Fruit fly (Drosophila melanogaster): Measurements from ENCODE around the gene PolD3.

Gene PolD3

dm6 chr2L:15280975-15281374, 24.9 kb upstream of the PolD3 start (continued):
- TF ChIP-seq acj6 (GFP tag; optimal IDR thresholded peaks at IDR 0.05) (peak; percentile 6), cyc (GFP tag; optimal IDR thresholded peaks at IDR 0.05) (peak; percentile 27), esn (GFP tag; optimal IDR thresholded peaks at IDR 0.05) (peak; percentile 58), Blimp-1 (GFP tag; optimal IDR thresholded peaks at IDR 0.05) (peak; percentile 22), Met (GFP tag; optimal IDR thresholded peaks at IDR 0.05) (peak; percentile 59)

- TF ChIP-seq Sox15 (GFP tag; optimal IDR thresholded peaks at IDR 0.05) (no peak), OdsH (GFP tag; optimal IDR thresholded peaks at IDR 0.05) (peak; percentile 59), CG3032 (tag; optimal IDR thresholded peaks at IDR 0.05) (peak; percentile 27), fd59A (GFP tag; optimal IDR thresholded peaks at IDR 0.05) (peak; percentile 3), Eip75B (GFP tag; optimal IDR thresholded peaks at IDR 0.05) (peak; percentile 65), Lpt (GFP tag; optimal IDR thresholded peaks at IDR 0.05) (no peak), acj6 (GFP tag; optimal IDR thresholded peaks at IDR 0.05) (peak; percentile 57), CG34406 (GFP tag; optimal IDR thresholded peaks at IDR 0.05) (peak; percentile 29), CG11294 (GFP tag; IDR thresholded peaks at IDR 0.05) (no peak), net (GFP tag; optimal IDR thresholded peaks at IDR 0.05) (peak; percentile 31), fd85E (GFP tag; optimal IDR thresholded peaks at IDR 0.05) (no peak), Blimp-1 (GFP tag; optimal IDR thresholded peaks at IDR 0.05) (peak; percentile 14), CG11762 (GFP tag; optimal IDR thresholded peaks at IDR 0.05; ENCODE audit: insufficient read depth) (peak; percentile 2), CG31627 (GFP tag; optimal IDR thresholded peaks at IDR 0.05) (peak; percentile 60), eg (GFP tag; IDR thresholded peaks at IDR 0.05) (0 out of 3 replicates have a peak, but pooled peaks have one; percentile 25), CG6854 (GFP tag; optimal IDR thresholded peaks at IDR 0.05) (peak; percentile 25), pdm3 (GFP tag; optimal IDR thresholded peaks at IDR 0.05) (peak; percentile 58), CG8119 (GFP tag; IDR thresholded peaks at IDR 0.05) (no peak), CG6163 (GFP tag; IDR thresholded peaks at IDR 0.05) (peak; percentile 53; the same call in 2 of the 3 replicates), CG15336 (GFP tag; IDR thresholded peaks at IDR 0.05) (peak; percentile 28; the same call in 1 of the 2 replicates), vri (GFP tag; optimal IDR thresholded peaks at IDR 0.05) (peak; percentile 1), salr (GFP tag; optimal IDR thresholded peaks at IDR 0.05) (no peak), CG6792 (GFP tag; optimal IDR thresholded peaks at IDR 0.05) (peak; percentile 62), CG11902 (GFP tag; optimal IDR thresholded peaks at IDR 0.05) (peak; percentile 30), esn (GFP tag; optimal IDR thresholded peaks at IDR 0.05) (peak; percentile 79), Sox102F (GFP tag; optimal IDR thresholded peaks at IDR 0.05) (peak; percentile 65), fkh (GFP tag; optimal IDR thresholded peaks at IDR 0.05) (no peak), CG32006 (GFP tag; optimal IDR thresholded peaks at IDR 0.05) (peak; percentile 31), spab (GFP tag; optimal IDR thresholded peaks at IDR 0.05) (peak; percentile 5), achi (GFP tag; optimal IDR thresholded peaks at IDR 0.05) (peak; percentile 44), Met (GFP tag; optimal IDR thresholded peaks at IDR 0.05) (peak; percentile 76), CG8319 (GFP tag; optimal IDR thresholded peaks at IDR 0.05) (peak; percentile 13), Ets96B (tag; optimal IDR thresholded peaks at IDR 0.05) (peak; percentile 21), topi (GFP tag; optimal IDR thresholded peaks at IDR 0.05) (peak; percentile 66), cyc (GFP tag; optimal IDR thresholded peaks at IDR 0.05) (peak; percentile 68), CG7368 (GFP tag; optimal IDR thresholded peaks at IDR 0.05) (peak; percentile 18), ss (GFP tag; optimal IDR thresholded peaks at IDR 0.05) (no peak), CG16779 (tag; optimal IDR thresholded peaks at IDR 0.05) (no peak), CG4318 (GFP tag; optimal IDR thresholded peaks at IDR 0.05) (no peak), CG10631 (GFP tag; optimal IDR thresholded peaks at IDR 0.05) (peak; percentile 60), Hr39 (GFP tag; optimal IDR thresholded peaks at IDR 0.05) (peak; percentile 62), CG6808 (GFP tag; optimal IDR thresholded peaks at IDR 0.05) (no peak), CG10669 (GFP tag; optimal IDR thresholded peaks at IDR 0.05) (peak; percentile 24), CG6276 (GFP tag; optimal IDR thresholded peaks at IDR 0.05) (no peak), Hr38 (GFP tag; optimal IDR thresholded peaks at IDR 0.05) (no peak), svp (GFP tag) (peak; percentile 86), dsx (GFP tag; optimal IDR thresholded peaks at IDR 0.05; ENCODE audit: poor library complexity, severe bottlenecking) (peak; percentile 36), Eip93F (GFP tag; optimal IDR thresholded peaks at IDR 0.05) (no peak), Eip78C (GFP tag) (peak; percentile 74)
Measured at dm6 chr2L:15275794-15276193, 19.7 kb upstream of the PolD3 start.

Data from whole organism, prepupa.